Worm (Caenorhabditis elegans): ENCODE measurements around the gene sri-51.

- TF ChIP-seq K12H6.12 (tag; optimal IDR thresholded peaks at IDR 0.05) = no peak
- no peak for TF ChIP-seq F57A8.1 (GFP tag; optimal IDR thresholded peaks at IDR 0.05)
- TF ChIP-seq pha-4 (tag; optimal IDR thresholded peaks at IDR 0.05) = no peak
- no peak for TF ChIP-seq hsf-1 (GFP tag; IDR thresholded peaks at IDR 0.05)
- no peak for TF ChIP-seq fkh-3 (tag; optimal IDR thresholded peaks at IDR 0.05)
- TF ChIP-seq attf-5 (GFP tag; optimal IDR thresholded peaks at IDR 0.05) = no peak
- no peak for TF ChIP-seq K11D2.4 (GFP tag; IDR thresholded peaks at IDR 0.05)
Observed at ce11 chrII:3208679-3209078, 9.8 kb upstream of the sri-51 start, which contains the start of gene sdz-35.
